Worm (Caenorhabditis elegans): ENCODE results near the gene C49F5.8.

ce11 chrX:11948184-11948894, 11.6 kb upstream of the C49F5.8 start, which contains the start of gene lsd-1:
- TF ChIP-seq ztf-11 (tag; optimal IDR thresholded peaks at IDR 0.05) (no peak), nhr-76 (tag; optimal IDR thresholded peaks at IDR 0.05) (no peak), ceh-9 (tag; optimal IDR thresholded peaks at IDR 0.05) (no peak), nhr-237 (tag; optimal IDR thresholded peaks at IDR 0.05) (no peak), elt-2 (tag; optimal IDR thresholded peaks at IDR 0.05) (peak; percentile 6), elt-3 (tag; optimal IDR thresholded peaks at IDR 0.05) (no peak), pha-4 (tag; optimal IDR thresholded peaks at IDR 0.05) (peak; percentile 50), elt-1 (tag; optimal IDR thresholded peaks at IDR 0.05) (no peak), nhr-12 (tag; optimal IDR thresholded peaks at IDR 0.05) (no peak), ama-1 (optimal IDR thresholded peaks at IDR 0.05) (no peak), snpc-4 (tag; optimal IDR thresholded peaks at IDR 0.05) (no peak)
